Fruit fly (Drosophila melanogaster) S2 (cell line): Measurements from ENCODE around the gene Ir67a.

Source experiments
- CG8478 ChIP-seq: fragments of >200 bp; optimal IDR thresholded peaks from 2 replicates; lab custom pipeline; 2018
- CTCF ChIP-seq, 2 experiments: fragments of >200 bp; optimal IDR thresholded peaks; 2 replicates each; lab custom pipeline; 2018

Gene Ir67a

dm6 chr3L:9502856-9503255 lies 40.9 kb downstream of the Ir67a start:
- TF ChIP-seq CG8478 (lab: Kevin White, UChicago) (no peak), CTCF (optimal IDR thresholded peaks at IDR 0.05; lab: Kevin White, UChicago) (no peak)

dm6 chr3L:9502294-9502693 lies 41.5 kb downstream of the Ir67a start:
- no peak for TF ChIP-seq CG8478 (lab: Kevin White, UChicago)
- no peak for TF ChIP-seq CTCF (optimal IDR thresholded peaks at IDR 0.05; lab: Kevin White, UChicago)

dm6 chr3L:9501298-9501697 lies 42.5 kb downstream of the Ir67a start:
- TF ChIP-seq CTCF (optimal IDR thresholded peaks at IDR 0.05; lab: Kevin White, UChicago), result no peak
- no peak for TF ChIP-seq CG8478 (lab: Kevin White, UChicago)

dm6 chr3L:9499919-9500807 lies 43.6 kb downstream of the Ir67a start:
- TF ChIP-seq CTCF (optimal IDR thresholded peaks at IDR 0.05; lab: Kevin White, UChicago), result no peak
- TF ChIP-seq CG8478 (lab: Kevin White, UChicago), result no peak

- no peak for TF ChIP-seq CTCF (optimal IDR thresholded peaks at IDR 0.05; lab: Kevin White, UChicago)
- no peak for TF ChIP-seq CG8478 (lab: Kevin White, UChicago)
Observed at dm6 chr3L:9497981-9498619, 45.7 kb downstream of the Ir67a start.

- TF ChIP-seq CG8478 (lab: Kevin White, UChicago) (no peak), CTCF (optimal IDR thresholded peaks at IDR 0.05; lab: Kevin White, UChicago) (no peak)
Observed at dm6 chr3L:9497249-9497648, 46.5 kb downstream of the Ir67a start.
